Fruit fly (Drosophila melanogaster) whole organism, embryonic: Measurements from ENCODE around the gene CG1640.

ENCODE experiments used
- Asciz ChIP-seq: fragments of 200-800 bp; sonication (Bioruptor generic); optimal IDR thresholded peaks from 2 replicates; lab custom pipeline; 2017; ENCODE audit warnings: missing biosample characterization, mild to moderate bottlenecking, missing genetic modification characterization, missing genetic modification reagents
- Blimp-1 ChIP-seq: fragments of 200-800 bp; sonication (Bioruptor generic); optimal IDR thresholded peaks from 3 replicates; lab custom pipeline; 2018; ENCODE audit warnings: missing biosample characterization, missing genetic modification characterization, mild to moderate bottlenecking, moderate library complexity, missing genetic modification reagents
- CG11723 ChIP-seq: fragments of 200-800 bp; sonication (Bioruptor generic); optimal IDR thresholded peaks from 2 replicates; lab custom pipeline; 2017; ENCODE audit warnings: missing biosample characterization, mild to moderate bottlenecking, missing genetic modification characterization
- CG12299 ChIP-seq: fragments of 200-800 bp; sonication (Bioruptor generic); optimal IDR thresholded peaks from 2 replicates; lab custom pipeline; 2018; ENCODE audit warnings: missing biosample characterization, mild to moderate bottlenecking, missing genetic modification characterization
- CG1233 ChIP-seq: fragments of 200-800 bp; sonication (Bioruptor generic); optimal IDR thresholded peaks from 4 replicates; lab custom pipeline; 2018; ENCODE audit warnings: missing biosample characterization, mild to moderate bottlenecking, missing genetic modification characterization
- CG12391 ChIP-seq: fragments of 200-800 bp; sonication (Bioruptor generic); optimal IDR thresholded peaks from 3 replicates; lab custom pipeline; 2018; ENCODE audit warnings: missing biosample characterization, mild to moderate bottlenecking, missing genetic modification characterization, moderate library complexity
- CG15269 ChIP-seq: fragments of 200-800 bp; sonication (Bioruptor generic); optimal IDR thresholded peaks from 2 replicates; lab custom pipeline; 2018; ENCODE audit warnings: missing biosample characterization, mild to moderate bottlenecking, missing genetic modification characterization, moderate library complexity
- CG15479 ChIP-seq: fragments of 200-800 bp; sonication (Bioruptor generic); optimal IDR thresholded peaks from 3 replicates; lab custom pipeline; 2019; ENCODE audit warnings: missing biosample characterization, mild to moderate bottlenecking, missing genetic modification characterization, moderate library complexity
- CG16779 ChIP-seq: fragments of 200-800 bp; sonication (Bioruptor generic); IDR thresholded peaks from 2 replicates; pipeline ENCODE4 v1.3.6; 2022; ENCODE audit warnings: missing biosample characterization, missing genetic modification characterization
- CG17328 ChIP-seq: fragments of 200-800 bp; sonication (Bioruptor generic); IDR thresholded peaks from 2 replicates; pipeline ENCODE4 v1.3.6; 2022; ENCODE audit warnings: missing biosample characterization, missing genetic modification characterization
- CG17385 ChIP-seq: fragments of 200-800 bp; sonication (Bioruptor generic); optimal IDR thresholded peaks from 3 replicates; lab custom pipeline; 2018; ENCODE audit warnings: missing biosample characterization, mild to moderate bottlenecking, missing genetic modification characterization
- CG17612 ChIP-seq: fragments of 200-800 bp; sonication (Bioruptor generic); IDR thresholded peaks from 2 replicates; pipeline ENCODE4 v1.3.6; 2022; ENCODE audit warnings: missing biosample characterization, missing genetic modification characterization
- CG18619 ChIP-seq: fragments of 200-800 bp; sonication (Bioruptor generic); optimal IDR thresholded peaks from 3 replicates; lab custom pipeline; 2017; ENCODE audit warnings: missing biosample characterization, mild to moderate bottlenecking, missing genetic modification characterization
- CG31224 ChIP-seq: fragments of 200-800 bp; sonication (Bioruptor generic); IDR thresholded peaks from 2 replicates; pipeline ENCODE4 v1.3.6; 2022; ENCODE audit warnings: missing biosample characterization, missing genetic modification characterization
- CG34224 ChIP-seq: fragments of 200-800 bp; sonication (Bioruptor generic); IDR thresholded peaks from 3 replicates; pipeline ENCODE4 v1.3.6; 2022; ENCODE audit warnings: missing biosample characterization, missing genetic modification characterization; ENCODE audit not compliant: partially characterized antibody
- CG3847 ChIP-seq: fragments of 200-800 bp; sonication (Bioruptor generic); IDR thresholded peaks from 2 replicates; pipeline ENCODE4 v1.3.6; 2022; ENCODE audit warnings: missing biosample characterization, missing genetic modification characterization
- CG4328 ChIP-seq: fragments of 200-800 bp; sonication (Bioruptor generic); optimal IDR thresholded peaks from 3 replicates; lab custom pipeline; 2017; ENCODE audit warnings: missing biosample characterization, missing genetic modification reagents, missing genetic modification characterization
- CG5953 ChIP-seq: fragments of 200-800 bp; sonication (Bioruptor generic); IDR thresholded peaks from 2 replicates; pipeline ENCODE4 v1.3.6; 2022; ENCODE audit warnings: missing biosample characterization, missing genetic modification characterization
- CG6683 ChIP-seq: fragments of 200-800 bp; sonication (Bioruptor generic); optimal IDR thresholded peaks from 2 replicates; lab custom pipeline; 2017; ENCODE audit warnings: missing biosample characterization, mild to moderate bottlenecking, missing genetic modification characterization, missing genetic modification reagents
- CG8924 ChIP-seq: fragments of 200-800 bp; optimal IDR thresholded peaks from 3 replicates; lab custom pipeline; 2019; ENCODE audit warnings: missing biosample characterization, mild to moderate bottlenecking, missing genetic modification characterization, moderate library complexity
- CG9932 ChIP-seq: fragments of 200-800 bp; sonication (Bioruptor generic); IDR thresholded peaks from 2 replicates; pipeline ENCODE4 v1.3.6; 2022; ENCODE audit warnings: missing biosample characterization, missing genetic modification characterization
- Camta ChIP-seq: fragments of 200-800 bp; sonication (Bioruptor generic); optimal IDR thresholded peaks from 2 replicates; lab custom pipeline; 2016; ENCODE audit warnings: missing biosample characterization, missing genetic modification characterization
- Gsc ChIP-seq: fragments of 200-800 bp; sonication (Bioruptor generic); IDR thresholded peaks from 2 replicates; pipeline ENCODE4 v1.3.6; 2022; ENCODE audit warnings: missing biosample characterization, missing genetic modification characterization
- MBD-R2 ChIP-seq: fragments of 200-800 bp; sonication (Bioruptor generic); IDR thresholded peaks from 2 replicates; pipeline ENCODE4 v1.3.6; 2022; ENCODE audit warnings: missing biosample characterization, missing genetic modification characterization
- MTF-1 ChIP-seq: fragments of 200-800 bp; sonication (Bioruptor generic); optimal IDR thresholded peaks from 2 replicates; lab custom pipeline; 2018; ENCODE audit warnings: missing biosample characterization, mild to moderate bottlenecking, missing genetic modification characterization, borderline replicate concordance
- NC2α ChIP-seq: fragments of 200-800 bp; sonication (Bioruptor generic); optimal IDR thresholded peaks from 2 replicates; lab custom pipeline; 2016; ENCODE audit warnings: missing biosample characterization, missing genetic modification characterization
- NfI ChIP-seq: fragments of 200-800 bp; sonication (Bioruptor generic); optimal IDR thresholded peaks from 3 replicates; lab custom pipeline; 2018; ENCODE audit warnings: missing biosample characterization, mild to moderate bottlenecking, missing genetic modification characterization, moderate library complexity
- Oaz ChIP-seq: fragments of 200-800 bp; sonication (Bioruptor generic); IDR thresholded peaks from 2 replicates; pipeline ENCODE4 v1.3.6; 2022; ENCODE audit warnings: missing biosample characterization, missing genetic modification characterization
- Oli ChIP-seq: fragments of 200-800 bp; sonication (Bioruptor generic); optimal IDR thresholded peaks from 2 replicates; lab custom pipeline; 2018; ENCODE audit warnings: missing biosample characterization, mild to moderate bottlenecking, missing genetic modification characterization, moderate library complexity
- Six4 ChIP-seq: fragments of 200-800 bp; sonication (Bioruptor generic); optimal IDR thresholded peaks from 2 replicates; lab custom pipeline; 2016; ENCODE audit warnings: missing biosample characterization, missing genetic modification characterization
- Sry-δ ChIP-seq: fragments of 200-800 bp; sonication (Bioruptor generic); optimal IDR thresholded peaks from 2 replicates; lab custom pipeline; 2016; ENCODE audit warnings: missing biosample characterization, missing genetic modification characterization
- TFAM ChIP-seq: fragments of 200-800 bp; sonication (Bioruptor generic); optimal IDR thresholded peaks from 2 replicates; lab custom pipeline; 2017; ENCODE audit warnings: missing biosample characterization, missing genetic modification characterization, inconsistent platforms
- chm ChIP-seq: fragments of 200-800 bp; sonication (Bioruptor generic); IDR thresholded peaks from 2 replicates; pipeline ENCODE4 v1.3.6; 2022; ENCODE audit warnings: missing biosample characterization, missing genetic modification characterization
- croc ChIP-seq: fragments of 200-800 bp; sonication (Bioruptor generic); conservative IDR thresholded peaks from 3 replicates; pipeline ENCODE4 v1.3.6; 2022; ENCODE audit warnings: missing biosample characterization, missing genetic modification characterization
- eve ChIP-seq, 2 experiments: fragments of >200 bp; optimal IDR thresholded peaks; 2 replicates each; lab custom pipeline; 2017; ENCODE audit warnings: missing biosample characterization in 2 of 2, missing genetic modification characterization in 2 of 2
- ewg ChIP-seq: fragments of 200-800 bp; sonication (Bioruptor generic); optimal IDR thresholded peaks from 3 replicates; lab custom pipeline; 2017; ENCODE audit warnings: mild to moderate bottlenecking, missing biosample characterization, missing genetic modification reagents, missing genetic modification characterization
- luna ChIP-seq: fragments of 200-800 bp; sonication (Bioruptor generic); optimal IDR thresholded peaks from 2 replicates; lab custom pipeline; 2016; ENCODE audit warnings: missing biosample characterization, missing genetic modification characterization
- nmo ChIP-seq: fragments of 200-800 bp; sonication (Bioruptor generic); optimal IDR thresholded peaks from 2 replicates; lab custom pipeline; 2018; ENCODE audit warnings: missing biosample characterization, mild to moderate bottlenecking, missing genetic modification characterization, moderate library complexity
- oc ChIP-seq: fragments of 200-800 bp; sonication (Bioruptor generic); optimal IDR thresholded peaks from 2 replicates; lab custom pipeline; 2018; ENCODE audit warnings: missing biosample characterization, mild to moderate bottlenecking, missing genetic modification characterization, moderate library complexity
- prd ChIP-seq, 3 experiments: fragments of >200 bp in 2 of 3; fragments of 200-800 bp in 1 of 3; sonication (Bioruptor generic) in 1 of 3; optimal IDR thresholded peaks in 2 of 3; IDR thresholded peaks in 1 of 3; 2 replicates in 2 of 3; 3 replicates in 1 of 3; pipeline versions ENCODE4 v1.3.6 to Lab custom; 2017 to 2022; ENCODE audit warnings: missing biosample characterization in 1 of 3, missing genetic modification characterization in 1 of 3
- ro ChIP-seq: fragments of 200-800 bp; sonication (Bioruptor generic); IDR thresholded peaks from 2 replicates; pipeline ENCODE4 v1.3.6; 2022; ENCODE audit warnings: missing biosample characterization, missing genetic modification characterization
- row ChIP-seq: fragments of 200-800 bp; sonication (Bioruptor generic); IDR thresholded peaks from 3 replicates; pipeline ENCODE4 v1.3.6; 2022; ENCODE audit warnings: missing biosample characterization, missing genetic modification characterization
- salm ChIP-seq: fragments of 200-800 bp; sonication (Bioruptor generic); optimal IDR thresholded peaks from 2 replicates; lab custom pipeline; 2018; ENCODE audit warnings: missing biosample characterization, mild to moderate bottlenecking, missing genetic modification characterization
- schlank ChIP-seq: fragments of 200-800 bp; sonication (Bioruptor generic); optimal IDR thresholded peaks from 2 replicates; lab custom pipeline; 2018; ENCODE audit warnings: missing biosample characterization, mild to moderate bottlenecking, missing genetic modification characterization
- sim ChIP-seq: fragments of 200-800 bp; sonication (Bioruptor generic); IDR thresholded peaks from 2 replicates; pipeline ENCODE4 v1.3.6; 2022; ENCODE audit warnings: missing biosample characterization, missing genetic modification characterization
- sqz ChIP-seq: fragments of 200-800 bp; sonication (Bioruptor generic); optimal IDR thresholded peaks from 3 replicates; lab custom pipeline; 2018; ENCODE audit warnings: missing biosample characterization, mild to moderate bottlenecking, missing genetic modification characterization
- stwl ChIP-seq: fragments of 200-800 bp; sonication (Bioruptor generic); optimal IDR thresholded peaks from 3 replicates; lab custom pipeline; 2018; ENCODE audit warnings: missing biosample characterization, mild to moderate bottlenecking, missing genetic modification characterization, moderate library complexity
- toy ChIP-seq: fragments of 200-800 bp; sonication (Bioruptor generic); IDR thresholded peaks from 2 replicates; pipeline ENCODE4 v1.3.6; 2022; ENCODE audit warnings: missing biosample characterization, missing genetic modification characterization
- vfl ChIP-seq: fragments of 200-800 bp; sonication (Bioruptor generic); optimal IDR thresholded peaks from 2 replicates; lab custom pipeline; 2016; ENCODE audit warnings: missing biosample characterization, missing genetic modification characterization

The CG1640 gene

DNA sequence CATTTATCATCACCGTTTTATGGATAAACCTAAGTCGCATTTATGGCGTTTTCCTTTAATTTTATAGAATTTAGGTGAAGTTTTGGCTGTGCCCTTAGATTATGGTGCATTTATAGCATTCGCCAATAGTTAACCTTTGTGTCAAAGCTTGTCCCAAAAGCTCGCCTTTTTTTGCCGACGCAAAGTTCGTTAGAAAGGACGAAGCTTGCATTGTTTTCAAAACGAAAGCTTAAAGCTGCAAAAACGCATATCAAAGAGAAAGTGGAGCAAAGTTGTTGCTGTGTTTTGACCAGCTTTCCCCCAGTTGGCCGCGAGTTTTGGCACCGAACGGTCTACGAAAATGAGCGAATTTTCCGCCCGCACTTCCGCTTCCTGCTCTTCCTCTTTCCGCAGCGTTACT lies 11.5 kb upstream of the CG1640 start, which contains the start of gene Syt12 (continued):
- no peak for TF ChIP-seq CG15479 (GFP tag; lab: Kevin White, UChicago)
- TF ChIP-seq NfI, result no peak
- TF ChIP-seq sqz (GFP tag; lab: Kevin White, UChicago), result no peak
- TF ChIP-seq Camta, result no peak

dm6 chrX:13368149-13368548 lies 2.3 kb upstream of the CG1640 start, which contains the start of gene dmrt11E:
Gene dmrt11E (plus strand): TSS chrX:13368191.
- TF ChIP-seq Oli (tag; lab: Kevin White, UChicago), result peak; percentile 60
- peak; percentile 41 for TF ChIP-seq MTF-1 (GFP tag; lab: Kevin White, UChicago)
- TF ChIP-seq Asciz (GFP tag; lab: Kevin White, UChicago), result peak; percentile 48
- no peak for TF ChIP-seq CG34224
- 0 out of 2 replicates have a peak, but pooled peaks have one; percentile 51 for TF ChIP-seq sim (GFP tag; lab: Robert Waterston, UW)
- TF ChIP-seq schlank (tag; lab: Kevin White, UChicago), result no peak
- TF ChIP-seq CG17385 (GFP tag; lab: Kevin White, UChicago), result peak; percentile 43
- peak; percentile 79 for TF ChIP-seq nmo
- TF ChIP-seq row (GFP tag; lab: Robert Waterston, UW), result peak; percentile 81
- peak; percentile 76 for TF ChIP-seq CG12391 (tag; lab: Kevin White, UChicago)
- peak; percentile 18; the same call in 1 of the 2 replicates for TF ChIP-seq MBD-R2 (GFP tag; lab: Robert Waterston, UW)
- TF ChIP-seq CG9932, result no peak
- no peak for TF ChIP-seq eve (GFP tag; optimal IDR thresholded peaks at IDR 0.05; lab: Kevin White, UChicago)
- peak; percentile 32 for TF ChIP-seq stwl (tag; lab: Kevin White, UChicago)
- peak; percentile 80 for TF ChIP-seq CG8924 (tag; lab: Kevin White, UChicago)
- TF ChIP-seq CG11723 (GFP tag; lab: Kevin White, UChicago), result peak; percentile 30
- no peak for TF ChIP-seq prd (optimal IDR thresholded peaks at IDR 0.05; lab: Kevin White, UChicago)
- peak; percentile 74; the same call in 2 of the 3 replicates for TF ChIP-seq prd (GFP tag; IDR thresholded peaks at IDR 0.05; lab: Robert Waterston, UW)
- peak; percentile 73 for TF ChIP-seq Blimp-1
- TF ChIP-seq ewg (GFP tag; lab: Kevin White, UChicago), result peak; percentile 35
- TF ChIP-seq luna (GFP tag; lab: Kevin White, UChicago), result no peak
- no peak for TF ChIP-seq CG31224 (GFP tag; lab: Robert Waterston, UW)
- peak; percentile 38 for TF ChIP-seq Six4 (GFP tag; lab: Kevin White, UChicago)
- TF ChIP-seq CG1233 (GFP tag; lab: Kevin White, UChicago), result peak; percentile 37
- no peak for TF ChIP-seq vfl (GFP tag; lab: Kevin White, UChicago)
- no peak for TF ChIP-seq salm (tag; lab: Kevin White, UChicago)
- TF ChIP-seq NC2α (GFP tag; lab: Kevin White, UChicago), result no peak
- peak; percentile 44 for TF ChIP-seq CG12299 (tag; lab: Kevin White, UChicago)
- TF ChIP-seq Oaz, result no peak
- no peak for TF ChIP-seq CG6683 (GFP tag; lab: Kevin White, UChicago)
- TF ChIP-seq oc, result peak; percentile 62
- no peak; the same call in 1 of the 2 replicates for TF ChIP-seq CG17612
- TF ChIP-seq CG17328 (GFP tag; lab: Robert Waterston, UW), result peak; percentile 69
- no peak for TF ChIP-seq CG4328 (GFP tag; lab: Kevin White, UChicago)
- no peak for TF ChIP-seq toy (GFP tag; lab: Robert Waterston, UW)
- TF ChIP-seq ro (GFP tag; lab: Robert Waterston, UW), result no peak
- no peak for TF ChIP-seq Sry-δ (GFP tag; lab: Kevin White, UChicago)
- no peak for TF ChIP-seq CG16779 (GFP tag; lab: Robert Waterston, UW)
- TF ChIP-seq croc (GFP tag; lab: Robert Waterston, UW), result peak; percentile 72
- no peak for TF ChIP-seq TFAM (GFP tag; lab: Kevin White, UChicago)
- peak; percentile 49; the same call in 1 of the 2 replicates for TF ChIP-seq chm
- no peak; the same call in 1 of the 2 replicates for TF ChIP-seq CG3847 (GFP tag; lab: Robert Waterston, UW)
- TF ChIP-seq Gsc (GFP tag; lab: Robert Waterston, UW), result no peak
- peak; percentile 55 for TF ChIP-seq CG15269
- no peak for TF ChIP-seq CG18619
- TF ChIP-seq CG5953, result no peak
